Worm (Caenorhabditis elegans): Measurements from ENCODE around the gene cth-1.

DNA sequence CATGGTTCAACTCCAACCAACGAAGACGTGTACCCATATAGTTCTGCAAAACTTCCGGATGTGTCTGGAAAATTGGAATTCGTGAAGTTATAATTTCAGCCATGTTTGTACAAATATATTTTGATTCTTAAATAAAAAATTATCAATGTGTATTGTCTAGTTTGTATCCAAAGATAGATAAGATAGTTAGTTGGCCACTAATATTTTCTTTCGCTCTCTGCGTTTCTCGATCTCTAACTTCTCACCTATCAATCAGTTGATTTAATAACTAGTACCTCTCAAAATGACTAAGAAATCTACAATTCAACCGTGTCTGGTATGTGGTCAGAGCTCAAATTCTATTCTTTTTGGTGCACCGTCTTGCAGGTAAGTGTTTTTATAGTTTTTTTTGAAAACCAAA is 29.3 kb upstream of the cth-1 start, which contains the start of gene nhr-176:
- TF ChIP-seq sma-9 (GFP tag; optimal IDR thresholded peaks at IDR 0.05) (no peak), sma-9 (tag; optimal IDR thresholded peaks at IDR 0.05) (no peak), nhr-23 (tag; optimal IDR thresholded peaks at IDR 0.05) (no peak), zag-1 (tag; optimal IDR thresholded peaks at IDR 0.05) (no peak), unc-55 (GFP tag; optimal IDR thresholded peaks at IDR 0.05) (no peak), ama-1 (optimal IDR thresholded peaks at IDR 0.05) (no peak), lsy-2 (tag; optimal IDR thresholded peaks at IDR 0.05) (no peak), egl-27 (tag; optimal IDR thresholded peaks at IDR 0.05) (no peak), ztf-1 (GFP tag; conservative IDR thresholded peaks at IDR 0.05) (no peak), aly-2 (tag; optimal IDR thresholded peaks at IDR 0.05) (no peak), sma-3 (GFP tag; optimal IDR thresholded peaks at IDR 0.05) (no peak), skn-1 (tag; optimal IDR thresholded peaks at IDR 0.05) (no peak), nhr-25 (tag; optimal IDR thresholded peaks at IDR 0.05) (no peak), unc-62 (GFP tag; optimal IDR thresholded peaks at IDR 0.05) (no peak), ceh-16 (tag; optimal IDR thresholded peaks at IDR 0.05) (no peak)
